Fruit fly (Drosophila melanogaster) whole organism, embryonic: ENCODE results near the gene Acp63F.

ENCODE experiments used
- CG10654 ChIP-seq: fragments of 200-800 bp; sonication (Bioruptor generic); optimal IDR thresholded peaks from 2 replicates; lab custom pipeline; 2016; ENCODE audit warnings: missing biosample characterization, missing genetic modification characterization
- CG10959 ChIP-seq: fragments of 200-800 bp; sonication (Bioruptor generic); IDR thresholded peaks from 2 replicates; pipeline ENCODE4 v1.3.6; 2022; ENCODE audit warnings: missing biosample characterization, missing genetic modification characterization
- CG12104 ChIP-seq: fragments of 200-800 bp; sonication (Bioruptor generic); optimal IDR thresholded peaks from 3 replicates; lab custom pipeline; 2016; ENCODE audit warnings: missing biosample characterization, missing genetic modification characterization
- CG12219 ChIP-seq: fragments of 200-800 bp; sonication (Bioruptor generic); optimal IDR thresholded peaks from 3 replicates; lab custom pipeline; 2018; ENCODE audit warnings: missing biosample characterization, mild to moderate bottlenecking, missing genetic modification characterization
- CG12942 ChIP-seq: fragments of 200-800 bp; sonication (Bioruptor generic); optimal IDR thresholded peaks from 3 replicates; lab custom pipeline; 2016; ENCODE audit warnings: missing biosample characterization, missing genetic modification characterization
- CG14710 ChIP-seq: fragments of 200-800 bp; sonication (Bioruptor generic); optimal IDR thresholded peaks from 3 replicates; lab custom pipeline; 2019; ENCODE audit warnings: missing biosample characterization, mild to moderate bottlenecking, missing genetic modification characterization, moderate library complexity
- CG1647 ChIP-seq: fragments of 200-800 bp; sonication (Bioruptor generic); optimal IDR thresholded peaks from 3 replicates; lab custom pipeline; 2016; ENCODE audit warnings: missing biosample characterization, missing genetic modification characterization
- CG16813 ChIP-seq: fragments of 200-800 bp; sonication (Bioruptor generic); IDR thresholded peaks from 3 replicates; pipeline ENCODE4 v1.3.6; 2022; ENCODE audit warnings: missing biosample characterization, missing genetic modification characterization; ENCODE audit not compliant: partially characterized antibody
- CG2116 ChIP-seq: fragments of 200-800 bp; sonication (Bioruptor generic); optimal IDR thresholded peaks from 3 replicates; lab custom pipeline; 2018; ENCODE audit warnings: missing biosample characterization, mild to moderate bottlenecking, missing genetic modification characterization
- CG2129 ChIP-seq: fragments of 200-800 bp; sonication (Bioruptor generic); IDR thresholded peaks from 2 replicates; pipeline ENCODE4 v1.3.6; 2022; ENCODE audit warnings: missing biosample characterization, missing genetic modification characterization; ENCODE audit not compliant: partially characterized antibody
- CG2202 ChIP-seq: fragments of 200-800 bp; sonication (Bioruptor generic); optimal IDR thresholded peaks from 2 replicates; lab custom pipeline; 2018; ENCODE audit warnings: missing biosample characterization, mild to moderate bottlenecking, missing genetic modification characterization
- CG34422 ChIP-seq: fragments of 200-800 bp; sonication (Bioruptor generic); IDR thresholded peaks from 3 replicates; pipeline ENCODE4 v1.3.6; 2022; ENCODE audit warnings: missing biosample characterization, missing genetic modification characterization
- CG8388 ChIP-seq: fragments of 200-800 bp; sonication (Bioruptor generic); optimal IDR thresholded peaks from 2 replicates; lab custom pipeline; 2019; ENCODE audit warnings: missing biosample characterization, mild to moderate bottlenecking, missing genetic modification characterization, moderate library complexity
- Dad ChIP-seq: fragments of 200-800 bp; sonication (Bioruptor generic); optimal IDR thresholded peaks from 3 replicates; lab custom pipeline; 2016; ENCODE audit warnings: missing biosample characterization, missing genetic modification characterization
- Dbx ChIP-seq: fragments of 200-800 bp; sonication (Bioruptor generic); IDR thresholded peaks from 3 replicates; pipeline ENCODE4 v1.3.6; 2022; ENCODE audit warnings: missing biosample characterization, missing genetic modification characterization
- Deaf1 ChIP-seq: fragments of 200-800 bp; optimal IDR thresholded peaks from 3 replicates; lab custom pipeline; 2019; ENCODE audit warnings: missing biosample characterization, mild to moderate bottlenecking, missing genetic modification characterization, moderate library complexity
- Dll ChIP-seq: fragments of 200-800 bp; sonication (Bioruptor generic); IDR thresholded peaks from 4 replicates; pipeline ENCODE4 v1.3.6; 2022; ENCODE audit warnings: missing biosample characterization, missing genetic modification characterization; ENCODE audit not compliant: partially characterized antibody
- Fer3 ChIP-seq: fragments of 200-800 bp; sonication (Bioruptor generic); optimal IDR thresholded peaks from 2 replicates; lab custom pipeline; 2018; ENCODE audit warnings: missing biosample characterization, mild to moderate bottlenecking, missing genetic modification characterization, moderate library complexity
- Hr78 ChIP-seq, 2 experiments: fragments of 200-800 bp in 1 of 2; fragments of >200 bp in 1 of 2; sonication (Bioruptor generic) in 1 of 2; optimal IDR thresholded peaks; 2 replicates each; lab custom pipeline; 2017 to 2019; ENCODE audit warnings: missing biosample characterization in 2 of 2, missing genetic modification characterization in 2 of 2, mild to moderate bottlenecking in 1 of 2, moderate library complexity in 1 of 2
- Lhr ChIP-seq: fragments of 200-800 bp; sonication (Bioruptor generic); optimal IDR thresholded peaks from 3 replicates; lab custom pipeline; 2017; ENCODE audit warnings: mild to moderate bottlenecking, missing biosample characterization, missing genetic modification reagents, missing genetic modification characterization
- Med ChIP-seq: fragments of 200-800 bp; sonication (Bioruptor generic); peaks from one replicate; lab custom pipeline; 2016; ENCODE audit warnings: missing biosample characterization, missing genetic modification characterization, mild to moderate bottlenecking, inconsistent platforms, moderate library complexity
- NFAT ChIP-seq: fragments of 200-800 bp; sonication (Bioruptor generic); IDR thresholded peaks from 2 replicates; pipeline ENCODE4 v1.3.6; 2022; ENCODE audit warnings: missing biosample characterization, missing genetic modification characterization
- NK7.1 ChIP-seq: fragments of 200-800 bp; sonication (Bioruptor generic); optimal IDR thresholded peaks from 3 replicates; lab custom pipeline; 2016; ENCODE audit warnings: missing biosample characterization, missing genetic modification characterization
- Optix ChIP-seq: fragments of 200-800 bp; sonication (Bioruptor generic); IDR thresholded peaks from 3 replicates; pipeline ENCODE4 v1.3.6; 2022; ENCODE audit warnings: missing biosample characterization, missing genetic modification characterization
- PHDP ChIP-seq: fragments of 200-800 bp; sonication (Bioruptor generic); optimal IDR thresholded peaks from 3 replicates; lab custom pipeline; 2018; ENCODE audit warnings: missing biosample characterization, mild to moderate bottlenecking, missing genetic modification characterization, moderate library complexity
- YL-1 ChIP-seq: fragments of 200-800 bp; sonication (Bioruptor generic); optimal IDR thresholded peaks from 3 replicates; lab custom pipeline; 2017; ENCODE audit warnings: missing biosample characterization, mild to moderate bottlenecking, missing genetic modification characterization
- ap ChIP-seq: fragments of 200-800 bp; sonication (Bioruptor generic); IDR thresholded peaks from 2 replicates; pipeline ENCODE4 v1.3.6; 2022; ENCODE audit warnings: missing biosample characterization, missing genetic modification characterization
- cg ChIP-seq: fragments of 200-800 bp; sonication (Bioruptor generic); optimal IDR thresholded peaks from 3 replicates; lab custom pipeline; 2019; ENCODE audit warnings: missing biosample characterization, mild to moderate bottlenecking, missing genetic modification characterization, moderate library complexity
- ci ChIP-seq: fragments of 200-800 bp; sonication (Bioruptor generic); IDR thresholded peaks from 3 replicates; pipeline ENCODE4 v1.3.6; 2022; ENCODE audit warnings: missing biosample characterization, missing genetic modification characterization
- crol ChIP-seq: fragments of 200-800 bp; sonication (Bioruptor generic); IDR thresholded peaks from 2 replicates; pipeline ENCODE4 v1.3.6; 2022; ENCODE audit warnings: missing biosample characterization, missing genetic modification characterization
- dm ChIP-seq: fragments of 200-800 bp; sonication (Bioruptor generic); optimal IDR thresholded peaks from 3 replicates; lab custom pipeline; 2016; ENCODE audit warnings: missing biosample characterization, missing genetic modification characterization
- grn ChIP-seq: fragments of 200-800 bp; sonication (Bioruptor generic); optimal IDR thresholded peaks from 3 replicates; lab custom pipeline; 2017; ENCODE audit warnings: missing biosample characterization, missing genetic modification characterization
- gsb ChIP-seq: fragments of 200-800 bp; sonication (Bioruptor generic); IDR thresholded peaks from 2 replicates; pipeline ENCODE4 v1.3.6; 2022; ENCODE audit warnings: missing biosample characterization, missing genetic modification characterization
- her ChIP-seq: fragments of 200-800 bp; sonication (Bioruptor generic); optimal IDR thresholded peaks from 2 replicates; lab custom pipeline; 2016; ENCODE audit warnings: missing biosample characterization, missing genetic modification characterization
- inv ChIP-seq: fragments of 200-800 bp; sonication (Bioruptor generic); IDR thresholded peaks from 2 replicates; pipeline ENCODE4 v1.3.6; 2022; ENCODE audit warnings: missing biosample characterization, missing genetic modification characterization; ENCODE audit not compliant: partially characterized antibody
- jing ChIP-seq: fragments of 200-800 bp; sonication (Bioruptor generic); optimal IDR thresholded peaks from 2 replicates; lab custom pipeline; 2018; ENCODE audit warnings: missing biosample characterization, mild to moderate bottlenecking, missing genetic modification characterization
- lov ChIP-seq, 2 experiments: fragments of 200-800 bp in 1 of 2; fragments of >200 bp in 1 of 2; sonication (Bioruptor generic) in 1 of 2; IDR thresholded peaks in 1 of 2; optimal IDR thresholded peaks in 1 of 2; 2 replicates in 1 of 2; 3 replicates in 1 of 2; pipeline versions ENCODE4 v1.3.6 to Lab custom; 2017 to 2022; ENCODE audit warnings: missing biosample characterization in 1 of 2, missing genetic modification characterization in 1 of 2
- oc ChIP-seq: fragments of 200-800 bp; sonication (Bioruptor generic); optimal IDR thresholded peaks from 2 replicates; lab custom pipeline; 2018; ENCODE audit warnings: missing biosample characterization, mild to moderate bottlenecking, missing genetic modification characterization, moderate library complexity
- run ChIP-seq: fragments of 200-800 bp; sonication (Bioruptor generic); optimal IDR thresholded peaks from 3 replicates; lab custom pipeline; 2018; ENCODE audit warnings: missing biosample characterization, mild to moderate bottlenecking, missing genetic modification characterization
- schlank ChIP-seq: fragments of 200-800 bp; sonication (Bioruptor generic); optimal IDR thresholded peaks from 2 replicates; lab custom pipeline; 2018; ENCODE audit warnings: missing biosample characterization, mild to moderate bottlenecking, missing genetic modification characterization
- sd ChIP-seq: fragments of 200-800 bp; sonication (Bioruptor generic); optimal IDR thresholded peaks from 3 replicates; lab custom pipeline; 2018; ENCODE audit warnings: missing biosample characterization, mild to moderate bottlenecking, missing genetic modification characterization, moderate library complexity
- sima ChIP-seq: fragments of 200-800 bp; sonication (Bioruptor generic); optimal IDR thresholded peaks from 2 replicates; lab custom pipeline; 2016; ENCODE audit warnings: missing biosample characterization, missing genetic modification characterization
- slp2 ChIP-seq: fragments of 200-800 bp; sonication (Bioruptor generic); optimal IDR thresholded peaks from 2 replicates; lab custom pipeline; 2016; ENCODE audit warnings: missing biosample characterization, missing genetic modification characterization
- stc ChIP-seq: fragments of 200-800 bp; sonication (Bioruptor generic); IDR thresholded peaks from 2 replicates; pipeline ENCODE4 v1.3.6; 2022; ENCODE audit warnings: missing biosample characterization, missing genetic modification characterization

Gene Acp63F

DNA sequence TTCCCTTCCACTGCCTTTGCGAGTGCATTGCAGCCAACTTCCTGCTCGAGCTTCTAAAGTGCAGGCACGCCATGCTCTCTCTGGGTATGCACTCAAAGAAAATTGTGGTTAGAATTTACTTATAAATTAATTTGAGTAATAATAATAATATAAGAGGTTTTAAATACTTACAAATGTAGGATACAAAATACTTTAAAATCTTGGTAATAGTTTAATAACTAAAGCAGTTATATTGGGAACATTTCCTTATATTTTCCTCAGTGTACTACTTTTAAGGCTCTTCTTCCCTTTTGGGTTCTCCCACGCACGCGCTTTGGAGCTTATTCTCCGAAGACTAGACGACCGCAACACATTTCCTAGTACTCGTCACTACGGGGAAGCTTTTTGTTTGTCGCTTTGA, 10.4 kb upstream of the Acp63F start (continued):
- TF ChIP-seq CG34422 (GFP tag; lab: Robert Waterston, UW), result peak; percentile 63; the same call in 2 of the 3 replicates
- TF ChIP-seq dm (GFP tag; lab: Kevin White, UChicago), result no peak
- peak; percentile 62 for TF ChIP-seq CG12219 (GFP tag; lab: Kevin White, UChicago)
- TF ChIP-seq grn (GFP tag; lab: Kevin White, UChicago), result no peak
- TF ChIP-seq run (tag; lab: Kevin White, UChicago), result peak; percentile 71
- TF ChIP-seq lov (optimal IDR thresholded peaks at IDR 0.05; lab: Kevin White, UChicago), result no peak
- no peak for TF ChIP-seq lov (GFP tag; IDR thresholded peaks at IDR 0.05; lab: Robert Waterston, UW)
- peak; percentile 80 for TF ChIP-seq stc (GFP tag; lab: Robert Waterston, UW)
- peak; percentile 10 for TF ChIP-seq jing
- no peak for TF ChIP-seq NK7.1 (GFP tag; lab: Kevin White, UChicago)
- TF ChIP-seq Hr78 (GFP tag; optimal IDR thresholded peaks at IDR 0.05; lab: Kevin White, UChicago), result no peak
- TF ChIP-seq CG14710 (tag; lab: Kevin White, UChicago), result peak; percentile 74
- no peak for TF ChIP-seq CG16813 (GFP tag; lab: Robert Waterston, UW)
- peak; percentile 89 for TF ChIP-seq Fer3 (tag; lab: Kevin White, UChicago)
- TF ChIP-seq sima (GFP tag; lab: Kevin White, UChicago), result no peak
- TF ChIP-seq crol (GFP tag; lab: Robert Waterston, UW), result peak; percentile 39; the same call in 1 of the 2 replicates
- peak; percentile 85 for TF ChIP-seq Dbx (GFP tag; lab: Robert Waterston, UW)
- TF ChIP-seq Lhr (GFP tag; lab: Kevin White, UChicago), result peak; percentile 5
- no peak for TF ChIP-seq Dll (GFP tag; lab: Robert Waterston, UW)
- peak; percentile 39 for TF ChIP-seq CG2116 (GFP tag; lab: Kevin White, UChicago)
- TF ChIP-seq slp2, result no peak
- TF ChIP-seq CG10959 (GFP tag; lab: Robert Waterston, UW), result no peak
- peak; percentile 52; the same call in 1 of the 2 replicates for TF ChIP-seq NFAT (GFP tag; lab: Robert Waterston, UW)
- no peak for TF ChIP-seq Dad (GFP tag; lab: Kevin White, UChicago)
- TF ChIP-seq schlank (tag; lab: Kevin White, UChicago), result no peak
- TF ChIP-seq CG12942 (GFP tag; lab: Kevin White, UChicago), result peak; percentile 55
- no peak for TF ChIP-seq CG2129 (GFP tag; lab: Robert Waterston, UW)
- TF ChIP-seq CG8388 (GFP tag; lab: Kevin White, UChicago), result peak; percentile 83
- peak; percentile 73 for TF ChIP-seq CG12104 (GFP tag; lab: Kevin White, UChicago)
- TF ChIP-seq PHDP (tag; lab: Kevin White, UChicago), result peak; percentile 90
- TF ChIP-seq YL-1 (GFP tag; lab: Kevin White, UChicago), result peak; percentile 31
- no peak for TF ChIP-seq inv (GFP tag; lab: Robert Waterston, UW)
- peak; percentile 50; the same call in 1 of the 3 replicates for TF ChIP-seq Optix (GFP tag; lab: Robert Waterston, UW)
- TF ChIP-seq ci (GFP tag; lab: Robert Waterston, UW), result peak; percentile 91
- TF ChIP-seq CG10654 (GFP tag; lab: Kevin White, UChicago), result peak; percentile 64
- peak; percentile 58 for TF ChIP-seq gsb (GFP tag; lab: Robert Waterston, UW)

DNA sequence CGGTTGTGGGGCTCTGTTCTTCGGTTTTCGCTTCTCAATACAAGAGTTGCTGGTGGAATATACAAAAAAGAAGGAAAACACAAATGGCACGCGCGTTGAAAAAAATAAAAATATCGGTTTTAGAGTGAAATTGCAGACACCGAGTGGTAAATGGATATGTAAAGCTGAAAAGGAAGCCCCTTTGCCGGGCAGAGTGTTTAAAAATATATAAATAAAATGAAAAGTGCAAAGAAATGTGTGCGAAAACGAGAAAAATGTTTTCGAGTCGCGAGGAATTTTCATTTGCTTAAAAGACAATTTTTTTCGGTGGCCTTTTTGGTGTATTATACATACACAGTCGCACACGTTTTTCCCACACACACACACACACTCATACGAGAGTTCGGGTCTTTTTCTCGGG, 9.7 kb upstream of the Acp63F start:
- peak; percentile 82 for TF ChIP-seq Deaf1
- TF ChIP-seq ap (GFP tag; lab: Robert Waterston, UW), result no peak
- no peak for TF ChIP-seq CG1647 (GFP tag; lab: Kevin White, UChicago)
- TF ChIP-seq her, result no peak
- TF ChIP-seq Med (GFP tag; lab: Kevin White, UChicago), result peak; percentile 8
- no peak for TF ChIP-seq CG2202 (tag; lab: Kevin White, UChicago)
- TF ChIP-seq cg (GFP tag; lab: Kevin White, UChicago), result peak; percentile 38
- TF ChIP-seq oc, result no peak
- TF ChIP-seq sd, result peak; percentile 61
